Worm (Caenorhabditis elegans) whole organism, early embryonic: Measurements from ENCODE around the gene fkh-9.

Source experiments
- ama-1 ChIP-seq: fragments of 150-350 bp; optimal IDR thresholded peaks from 2 replicates; lab custom pipeline; 2014
- ceh-36 ChIP-seq: sonication (generic microtip); optimal IDR thresholded peaks from 2 replicates; lab custom pipeline; 2016; ENCODE audit warnings: missing genetic modification characterization, inconsistent platforms, missing compliant biosample characterization
- ets-7 ChIP-seq: sonication (generic microtip); optimal IDR thresholded peaks from 2 replicates; lab custom pipeline; 2016; ENCODE audit warnings: missing genotype, missing genetic modification characterization, missing compliant biosample characterization
- hmbx-1 ChIP-seq: sonication (generic microtip); optimal IDR thresholded peaks from 2 replicates; lab custom pipeline; 2016; ENCODE audit warnings: mild to moderate bottlenecking, missing genetic modification characterization, missing compliant biosample characterization
- hmg-4 ChIP-seq: fragments of 200-800 bp; sonication (Bioruptor generic); optimal IDR thresholded peaks from 2 replicates; lab custom pipeline; 2018; ENCODE audit warnings: mild to moderate bottlenecking, missing genetic modification characterization, missing compliant biosample characterization
- pes-1 ChIP-seq: fragments of 200-800 bp; sonication (Bioruptor generic); IDR thresholded peaks from 2 replicates; pipeline ENCODE4 v1.3.6; 2022; ENCODE audit warnings: missing genetic modification reagents, missing genetic modification characterization, missing compliant biosample characterization
- scrt-1 ChIP-seq: fragments of 200-800 bp; sonication (Bioruptor generic); IDR thresholded peaks from 2 replicates; pipeline ENCODE4 v1.3.6; 2022; ENCODE audit warnings: missing genetic modification characterization, missing compliant biosample characterization
- sea-1 ChIP-seq: fragments of 200-800 bp; sonication (Bioruptor generic); conservative IDR thresholded peaks from 2 replicates; pipeline ENCODE4 v1.3.6; 2022; ENCODE audit warnings: missing genetic modification characterization, missing compliant biosample characterization
- tbx-11 ChIP-seq: fragments of 200-800 bp; sonication (Bioruptor generic); IDR thresholded peaks from 2 replicates; pipeline ENCODE4 v1.3.6; 2022; ENCODE audit warnings: missing genetic modification characterization, missing compliant biosample characterization
- tbx-37 ChIP-seq: fragments of 200-800 bp; sonication (Bioruptor generic); conservative IDR thresholded peaks from 2 replicates; pipeline ENCODE4 v1.3.6; 2022; ENCODE audit warnings: missing genetic modification reagents, missing genetic modification characterization, missing compliant biosample characterization
- tra-4 ChIP-seq: sonication (generic microtip); optimal IDR thresholded peaks from 2 replicates; lab custom pipeline; 2017; ENCODE audit warnings: missing genetic modification characterization, missing compliant biosample characterization

- TF ChIP-seq tra-4 (tag; lab: Kevin White, UChicago) (no peak), tbx-11 (GFP tag; lab: Robert Waterston, UW) (no peak), pes-1 (GFP tag; lab: Robert Waterston, UW) (no peak), sea-1 (GFP tag; lab: Robert Waterston, UW) (no peak), ama-1 (lab: Kevin White, UChicago) (no peak), ets-7 (tag; lab: Kevin White, UChicago) (no peak), ceh-36 (tag; lab: Kevin White, UChicago) (no peak), scrt-1 (GFP tag; lab: Robert Waterston, UW) (no peak), hmbx-1 (tag; lab: Kevin White, UChicago) (no peak), tbx-37 (GFP tag; lab: Robert Waterston, UW) (no peak), hmg-4 (GFP tag; lab: Kevin White, UChicago) (no peak)
Measured at ce11 chrX:3795642-3796041, 31.1 kb downstream of the fkh-9 start, which contains the start of gene F35A5.5.
